Fruit fly (Drosophila melanogaster) whole organism, embryonic: ENCODE data around the gene CG8142.

Experiments used
- Ada2b ChIP-seq: fragments of 200-800 bp; sonication (Bioruptor generic); IDR thresholded peaks from 2 replicates; pipeline ENCODE4 v1.3.6; 2022; ENCODE audit warnings: missing biosample characterization, missing genetic modification characterization
- Bdp1 ChIP-seq: fragments of 200-800 bp; sonication (Bioruptor generic); optimal IDR thresholded peaks from 3 replicates; lab custom pipeline; 2016; ENCODE audit warnings: missing biosample characterization, missing genetic modification characterization
- CG10543 ChIP-seq: fragments of 200-800 bp; sonication (Bioruptor generic); optimal IDR thresholded peaks from 3 replicates; lab custom pipeline; 2017; ENCODE audit warnings: missing biosample characterization, mild to moderate bottlenecking, missing genetic modification characterization, moderate library complexity
- CG10654 ChIP-seq: fragments of 200-800 bp; sonication (Bioruptor generic); optimal IDR thresholded peaks from 2 replicates; lab custom pipeline; 2016; ENCODE audit warnings: missing biosample characterization, missing genetic modification characterization
- CG12942 ChIP-seq: fragments of 200-800 bp; sonication (Bioruptor generic); optimal IDR thresholded peaks from 3 replicates; lab custom pipeline; 2016; ENCODE audit warnings: missing biosample characterization, missing genetic modification characterization
- CG13287 ChIP-seq: fragments of 200-800 bp; sonication (Bioruptor generic); IDR thresholded peaks from 2 replicates; pipeline ENCODE4 v1.3.6; 2022; ENCODE audit warnings: missing biosample characterization, missing genetic modification characterization; ENCODE audit not compliant: partially characterized antibody
- CG13894 ChIP-seq: fragments of 200-800 bp; sonication (Bioruptor generic); optimal IDR thresholded peaks from 3 replicates; lab custom pipeline; 2018; ENCODE audit warnings: missing biosample characterization, mild to moderate bottlenecking, missing genetic modification characterization, moderate library complexity
- CG15073 ChIP-seq: fragments of 200-800 bp; sonication (Bioruptor generic); optimal IDR thresholded peaks from 2 replicates; lab custom pipeline; 2016; ENCODE audit warnings: missing biosample characterization, missing genetic modification characterization
- CG15601 ChIP-seq: fragments of 200-800 bp; sonication (Bioruptor generic); optimal IDR thresholded peaks from 3 replicates; lab custom pipeline; 2019; ENCODE audit warnings: missing biosample characterization, mild to moderate bottlenecking, missing genetic modification characterization, moderate library complexity
- CG15696 ChIP-seq: fragments of 200-800 bp; sonication (Bioruptor generic); optimal IDR thresholded peaks from 2 replicates; lab custom pipeline; 2019; ENCODE audit warnings: missing biosample characterization, mild to moderate bottlenecking, missing genetic modification characterization, moderate library complexity
- CG16813 ChIP-seq: fragments of 200-800 bp; sonication (Bioruptor generic); IDR thresholded peaks from 3 replicates; pipeline ENCODE4 v1.3.6; 2022; ENCODE audit warnings: missing biosample characterization, missing genetic modification characterization; ENCODE audit not compliant: partially characterized antibody
- CG18619 ChIP-seq: fragments of 200-800 bp; sonication (Bioruptor generic); optimal IDR thresholded peaks from 3 replicates; lab custom pipeline; 2017; ENCODE audit warnings: missing biosample characterization, mild to moderate bottlenecking, missing genetic modification characterization
- CG2875 ChIP-seq: fragments of 200-800 bp; sonication (Bioruptor generic); optimal IDR thresholded peaks from 2 replicates; lab custom pipeline; 2017; ENCODE audit warnings: missing biosample characterization, mild to moderate bottlenecking, missing genetic modification characterization, missing genetic modification reagents
- CG3407 ChIP-seq: fragments of 200-800 bp; sonication (Bioruptor generic); optimal IDR thresholded peaks from 2 replicates; lab custom pipeline; 2018; ENCODE audit warnings: missing biosample characterization, mild to moderate bottlenecking, missing genetic modification characterization
- CG34224 ChIP-seq: fragments of 200-800 bp; sonication (Bioruptor generic); IDR thresholded peaks from 3 replicates; pipeline ENCODE4 v1.3.6; 2022; ENCODE audit warnings: missing biosample characterization, missing genetic modification characterization; ENCODE audit not compliant: partially characterized antibody
- CG4424 ChIP-seq: fragments of 200-800 bp; sonication (Bioruptor generic); optimal IDR thresholded peaks from 3 replicates; lab custom pipeline; 2016; ENCODE audit warnings: missing biosample characterization, missing genetic modification characterization
- CG6765 ChIP-seq: fragments of 200-800 bp; sonication (Bioruptor generic); optimal IDR thresholded peaks from 3 replicates; lab custom pipeline; 2017; ENCODE audit warnings: missing biosample characterization, mild to moderate bottlenecking, missing genetic modification characterization
- CG7372 ChIP-seq: fragments of 200-800 bp; sonication (Bioruptor generic); IDR thresholded peaks from 2 replicates; pipeline ENCODE4 v1.3.6; 2022; ENCODE audit warnings: missing biosample characterization, missing genetic modification characterization
- CG7556 ChIP-seq: fragments of 200-800 bp; sonication (Bioruptor generic); optimal IDR thresholded peaks from 2 replicates; lab custom pipeline; 2017; ENCODE audit warnings: missing biosample characterization, mild to moderate bottlenecking, missing genetic modification characterization
- CG7928 ChIP-seq: fragments of 200-800 bp; sonication (Bioruptor generic); optimal IDR thresholded peaks from 2 replicates; lab custom pipeline; 2017; ENCODE audit warnings: missing biosample characterization, mild to moderate bottlenecking, missing genetic modification characterization
- CG7963 ChIP-seq: fragments of 200-800 bp; sonication (Bioruptor generic); IDR thresholded peaks from 3 replicates; pipeline ENCODE4 v1.3.6; 2022; ENCODE audit warnings: missing biosample characterization, missing genetic modification characterization; ENCODE audit not compliant: partially characterized antibody
- Dll ChIP-seq: fragments of 200-800 bp; sonication (Bioruptor generic); IDR thresholded peaks from 4 replicates; pipeline ENCODE4 v1.3.6; 2022; ENCODE audit warnings: missing biosample characterization, missing genetic modification characterization; ENCODE audit not compliant: partially characterized antibody
- E2f2 ChIP-seq: fragments of 200-800 bp; sonication (Bioruptor generic); IDR thresholded peaks from 2 replicates; pipeline ENCODE4 v1.3.6; 2022; ENCODE audit warnings: missing biosample characterization, missing genetic modification characterization
- H15 ChIP-seq: fragments of 200-800 bp; sonication (Bioruptor generic); IDR thresholded peaks from 3 replicates; pipeline ENCODE4 v1.3.6; 2022; ENCODE audit warnings: missing biosample characterization, missing genetic modification characterization
- HLHmδ ChIP-seq: fragments of 200-800 bp; sonication (Bioruptor generic); optimal IDR thresholded peaks from 2 replicates; lab custom pipeline; 2018; ENCODE audit warnings: missing biosample characterization, mild to moderate bottlenecking, missing genetic modification characterization, moderate library complexity
- Hmx ChIP-seq: fragments of 200-800 bp; sonication (Bioruptor generic); optimal IDR thresholded peaks from 2 replicates; lab custom pipeline; 2016; ENCODE audit warnings: missing biosample characterization, missing genetic modification characterization
- Hr51 ChIP-seq, 2 experiments: fragments of 200-800 bp; sonication (Bioruptor generic); optimal IDR thresholded peaks; 2 replicates in 1 of 2; 3 replicates in 1 of 2; lab custom pipeline; 2016 to 2018; ENCODE audit warnings: missing biosample characterization in 2 of 2, missing genetic modification characterization in 2 of 2, mild to moderate bottlenecking in 1 of 2, moderate library complexity in 1 of 2
- Oaz ChIP-seq: fragments of 200-800 bp; sonication (Bioruptor generic); IDR thresholded peaks from 2 replicates; pipeline ENCODE4 v1.3.6; 2022; ENCODE audit warnings: missing biosample characterization, missing genetic modification characterization
- Oli ChIP-seq: fragments of 200-800 bp; sonication (Bioruptor generic); optimal IDR thresholded peaks from 2 replicates; lab custom pipeline; 2018; ENCODE audit warnings: missing biosample characterization, mild to moderate bottlenecking, missing genetic modification characterization, moderate library complexity
- PHDP ChIP-seq: fragments of 200-800 bp; sonication (Bioruptor generic); optimal IDR thresholded peaks from 3 replicates; lab custom pipeline; 2018; ENCODE audit warnings: missing biosample characterization, mild to moderate bottlenecking, missing genetic modification characterization, moderate library complexity
- Stat92E ChIP-seq, 3 experiments: fragments of >200 bp in 2 of 3; fragments of 200-800 bp in 1 of 3; sonication (Bioruptor generic) in 1 of 3; optimal IDR thresholded peaks; 2 replicates each; lab custom pipeline; 2017 to 2019; ENCODE audit warnings: missing biosample characterization in 3 of 3, missing genetic modification characterization in 3 of 3, mild to moderate bottlenecking in 1 of 3, moderate library complexity in 1 of 3
- Trl ChIP-seq, 3 experiments: fragments of >200 bp in 2 of 3; fragments of 200-800 bp in 1 of 3; sonication (Bioruptor generic) in 1 of 3; optimal IDR thresholded peaks; 2 replicates in 1 of 3; 3 replicates in 2 of 3; lab custom pipeline; 2016 to 2017; ENCODE audit warnings: missing biosample characterization in 1 of 3, missing genetic modification characterization in 1 of 3
- al ChIP-seq: fragments of 200-800 bp; sonication (Bioruptor generic); IDR thresholded peaks from 2 replicates; pipeline ENCODE4 v1.3.6; 2022; ENCODE audit warnings: missing biosample characterization, missing genetic modification characterization
- bbx ChIP-seq: fragments of 200-800 bp; sonication (Bioruptor generic); IDR thresholded peaks from 2 replicates; pipeline ENCODE4 v1.3.6; 2022; ENCODE audit warnings: missing biosample characterization, missing genetic modification characterization; ENCODE audit not compliant: partially characterized antibody
- croc ChIP-seq: fragments of 200-800 bp; sonication (Bioruptor generic); conservative IDR thresholded peaks from 3 replicates; pipeline ENCODE4 v1.3.6; 2022; ENCODE audit warnings: missing biosample characterization, missing genetic modification characterization
- da ChIP-seq: fragments of 200-800 bp; sonication (Bioruptor generic); optimal IDR thresholded peaks from 2 replicates; lab custom pipeline; 2016; ENCODE audit warnings: missing biosample characterization, missing genetic modification characterization
- dmrt11E ChIP-seq: fragments of 200-800 bp; sonication (Bioruptor generic); optimal IDR thresholded peaks from 3 replicates; lab custom pipeline; 2018; ENCODE audit warnings: missing biosample characterization, mild to moderate bottlenecking, missing genetic modification characterization, moderate library complexity
- eyg ChIP-seq: fragments of 200-800 bp; sonication (Bioruptor generic); optimal IDR thresholded peaks from 3 replicates; lab custom pipeline; 2016; ENCODE audit warnings: missing biosample characterization, missing genetic modification characterization
- fru ChIP-seq: fragments of >200 bp; optimal IDR thresholded peaks from 2 replicates; lab custom pipeline; 2017
- grau ChIP-seq: fragments of 200-800 bp; optimal IDR thresholded peaks from 3 replicates; lab custom pipeline; 2019; ENCODE audit warnings: missing biosample characterization, mild to moderate bottlenecking, missing genetic modification characterization, moderate library complexity
- insv ChIP-seq, 2 experiments: fragments of 200-800 bp; sonication (Bioruptor generic); optimal IDR thresholded peaks; 3 replicates each; lab custom pipeline; 2016 to 2018; ENCODE audit warnings: missing biosample characterization in 2 of 2, missing genetic modification characterization in 2 of 2
- jigr1 ChIP-seq: fragments of 200-800 bp; sonication (Bioruptor generic); IDR thresholded peaks from 3 replicates; pipeline ENCODE4 v1.3.6; 2022; ENCODE audit warnings: missing biosample characterization, missing genetic modification characterization
- lilli ChIP-seq: fragments of 200-800 bp; sonication (Bioruptor generic); optimal IDR thresholded peaks from 3 replicates; lab custom pipeline; 2016; ENCODE audit warnings: missing biosample characterization, missing genetic modification characterization
- org-1 ChIP-seq: fragments of 200-800 bp; sonication (Bioruptor generic); optimal IDR thresholded peaks from 2 replicates; lab custom pipeline; 2017; ENCODE audit warnings: missing biosample characterization, missing genetic modification characterization
- pan ChIP-seq, 4 experiments: fragments of >200 bp in 3 of 4; fragments of 200-800 bp in 1 of 4; sonication (Bioruptor generic) in 1 of 4; optimal IDR thresholded peaks in 3 of 4; IDR thresholded peaks in 1 of 4; 2 replicates each; pipeline versions ENCODE4 v1.3.6 to Lab custom; 2017 to 2022; ENCODE audit warnings: missing biosample characterization in 2 of 4, missing genetic modification characterization in 2 of 4, mixed read lengths in 1 of 4
- ro ChIP-seq: fragments of 200-800 bp; sonication (Bioruptor generic); IDR thresholded peaks from 2 replicates; pipeline ENCODE4 v1.3.6; 2022; ENCODE audit warnings: missing biosample characterization, missing genetic modification characterization
- sim ChIP-seq: fragments of 200-800 bp; sonication (Bioruptor generic); IDR thresholded peaks from 2 replicates; pipeline ENCODE4 v1.3.6; 2022; ENCODE audit warnings: missing biosample characterization, missing genetic modification characterization
- zen ChIP-seq: fragments of 200-800 bp; sonication (Bioruptor generic); optimal IDR thresholded peaks from 3 replicates; lab custom pipeline; 2018; ENCODE audit warnings: missing biosample characterization, mild to moderate bottlenecking, missing genetic modification characterization, moderate library complexity

CG8142 gene

dm6 chrX:17830644-17831043 lies 13.9 kb downstream of the CG8142 start, which contains the start of gene CG6398 (continued):
- TF ChIP-seq Stat92E (GFP tag; optimal IDR thresholded peaks at IDR 0.05; lab: Kevin White, UChicago) (peak in 1 of 3 experiments; percentile 13), Hmx (GFP tag; lab: Kevin White, UChicago) (no peak), Trl (optimal IDR thresholded peaks at IDR 0.05; lab: Kevin White, UChicago) (peak in 1 of 2 experiments; percentile 28), Trl (GFP tag; optimal IDR thresholded peaks at IDR 0.05; lab: Kevin White, UChicago) (no peak), CG15696 (tag; lab: Kevin White, UChicago) (no peak), eyg (GFP tag; lab: Kevin White, UChicago) (no peak), bbx (GFP tag; lab: Robert Waterston, UW) (0 out of 2 replicates have a peak, but pooled peaks have one; percentile 19), CG13894 (tag; lab: Kevin White, UChicago) (peak; percentile 27), CG7372 (no peak), CG7963 (GFP tag; lab: Robert Waterston, UW) (no peak), CG10543 (GFP tag; lab: Kevin White, UChicago) (peak; percentile 28), zen (tag; lab: Kevin White, UChicago) (no peak)
- TF ChIP-seq, all 482 proteins: peak for 27

- TF ChIP-seq CG10654 (GFP tag; lab: Kevin White, UChicago): no peak
- TF ChIP-seq CG13287: no peak
- peak; percentile 14 for TF ChIP-seq org-1 (GFP tag; lab: Kevin White, UChicago)
- TF ChIP-seq CG4424 (GFP tag; lab: Kevin White, UChicago): no peak
- no peak for TF ChIP-seq jigr1 (GFP tag; lab: Robert Waterston, UW)
- TF ChIP-seq CG7556 (GFP tag; lab: Kevin White, UChicago): peak; percentile 31
- no peak for TF ChIP-seq E2f2 (GFP tag; lab: Robert Waterston, UW)
- no peak for TF ChIP-seq CG12942 (GFP tag; lab: Kevin White, UChicago)
- TF ChIP-seq CG2875: no peak
- no peak for TF ChIP-seq croc (GFP tag; lab: Robert Waterston, UW)
- no peak for TF ChIP-seq Dll (GFP tag; lab: Robert Waterston, UW)
- TF ChIP-seq CG16813: no peak
- TF ChIP-seq insv (GFP tag; optimal IDR thresholded peaks at IDR 0.05; lab: Kevin White, UChicago): no peak
- no peak for TF ChIP-seq Bdp1
- no peak for TF ChIP-seq HLHmδ (GFP tag; lab: Kevin White, UChicago)
- TF ChIP-seq CG15601 (tag; lab: Kevin White, UChicago): no peak
- no peak for TF ChIP-seq CG3407 (GFP tag; lab: Kevin White, UChicago)
- no peak for TF ChIP-seq CG15073
- peak in 1 of 2 experiments; percentile 13 for TF ChIP-seq Hr51 (GFP tag; optimal IDR thresholded peaks at IDR 0.05; lab: Kevin White, UChicago)
- TF ChIP-seq H15: no peak
- TF ChIP-seq lilli (GFP tag; lab: Kevin White, UChicago): no peak
- no peak for TF ChIP-seq sim (GFP tag; lab: Robert Waterston, UW)
- TF ChIP-seq grau (tag; lab: Kevin White, UChicago): peak; percentile 34
- no peak for TF ChIP-seq pan (optimal IDR thresholded peaks at IDR 0.05; lab: Kevin White, UChicago)
- TF ChIP-seq pan (GFP tag; optimal IDR thresholded peaks at IDR 0.05 in 1 of 2, IDR thresholded peaks at IDR 0.05 in 1 of 2): no peak
- no peak for TF ChIP-seq PHDP
- no peak for TF ChIP-seq CG34224
- TF ChIP-seq al (GFP tag; lab: Robert Waterston, UW): no peak
- TF ChIP-seq Oli (tag; lab: Kevin White, UChicago): peak; percentile 15
- no peak for TF ChIP-seq ro (GFP tag; lab: Robert Waterston, UW)
- TF ChIP-seq CG6765 (GFP tag; lab: Kevin White, UChicago): no peak
- no peak for TF ChIP-seq Ada2b (GFP tag; lab: Robert Waterston, UW)
- TF ChIP-seq CG18619 (GFP tag; lab: Kevin White, UChicago): no peak
- TF ChIP-seq da (GFP tag; lab: Kevin White, UChicago): no peak
- TF ChIP-seq Oaz (GFP tag; lab: Robert Waterston, UW): no peak
- TF ChIP-seq CG7928: no peak
- TF ChIP-seq fru (lab: Kevin White, UChicago): no peak
- TF ChIP-seq dmrt11E (tag; lab: Kevin White, UChicago): peak; percentile 68
These were observed 14.3 kb downstream of the CG8142 start for dm6 chrX:17830211-17830616.
